Worm (Caenorhabditis elegans): ENCODE measurements around the gene fipr-25.

fipr-25 gene

DNA sequence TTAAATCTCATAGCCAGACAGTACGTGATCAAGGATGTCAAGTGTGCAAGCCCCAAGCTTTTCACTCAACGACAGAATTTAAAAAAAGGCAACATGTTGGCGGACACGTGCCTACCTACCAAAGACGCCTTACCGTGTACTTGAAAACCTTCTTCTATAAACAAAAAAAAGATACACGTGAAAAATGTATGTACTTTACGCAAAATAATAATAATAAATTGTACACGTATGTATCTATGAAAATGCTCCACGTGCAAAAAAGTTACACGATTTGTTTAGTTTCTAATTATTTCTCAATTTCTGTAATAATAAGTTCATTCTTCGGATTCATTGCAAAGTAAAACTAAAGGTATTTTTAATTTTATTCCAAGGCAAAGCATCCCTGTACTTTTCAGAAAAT, 47.4 kb downstream of the fipr-25 start, which contains the start of gene cysl-4:
Gene cysl-4 (plus strand): TSS at position 301 of the 400 bp plus-strand sequence.
- no peak for TF ChIP-seq gmeb-1 (tag; optimal IDR thresholded peaks at IDR 0.05)
- TF ChIP-seq ceh-82 (tag; optimal IDR thresholded peaks at IDR 0.05), result no peak
- TF ChIP-seq nhr-11 (tag; optimal IDR thresholded peaks at IDR 0.05), result no peak
- no peak for TF ChIP-seq crh-2 (tag; optimal IDR thresholded peaks at IDR 0.05)
- TF ChIP-seq nhr-12 (tag; optimal IDR thresholded peaks at IDR 0.05), result no peak
- no peak for TF ChIP-seq snpc-4 (tag; optimal IDR thresholded peaks at IDR 0.05)
- TF ChIP-seq mbf-1 (tag; optimal IDR thresholded peaks at IDR 0.05), result no peak
- no peak for TF ChIP-seq sma-3 (GFP tag; optimal IDR thresholded peaks at IDR 0.05)
- no peak for TF ChIP-seq elt-1 (tag; optimal IDR thresholded peaks at IDR 0.05)
- no peak for TF ChIP-seq F13H6.1 (tag; optimal IDR thresholded peaks at IDR 0.05)
